Fruit fly (Drosophila melanogaster) whole organism, adult: Measurements from ENCODE around the gene CG7191.
"Not testable (repeated sequence)": the region's sequence is repeated elsewhere in the genome, so short reads cannot be mapped to it uniquely, and the experiment has no call there.

ENCODE experiments used
- CG11617 ChIP-seq: fragments of 200-800 bp; sonication (Bioruptor generic); optimal IDR thresholded peaks from 2 replicates; lab custom pipeline; 2017; ENCODE audit warnings: mild to moderate bottlenecking, missing biosample characterization, missing genetic modification reagents, missing genetic modification characterization
- CG14711 ChIP-seq: fragments of 200-800 bp; sonication (Bioruptor generic); optimal IDR thresholded peaks from 2 replicates; lab custom pipeline; 2018; ENCODE audit warnings: missing biosample characterization, mild to moderate bottlenecking, missing genetic modification characterization, moderate library complexity
- CG33017 ChIP-seq: fragments of 200-800 bp; sonication (Bioruptor generic); optimal IDR thresholded peaks from 2 replicates; lab custom pipeline; 2018; ENCODE audit warnings: missing biosample characterization, mild to moderate bottlenecking, missing genetic modification characterization, moderate library complexity
- CG7045 ChIP-seq: fragments of 200-800 bp; sonication (Bioruptor generic); optimal IDR thresholded peaks from 2 replicates; lab custom pipeline; 2017; ENCODE audit warnings: missing biosample characterization, mild to moderate bottlenecking, missing genetic modification characterization
- CG7101 ChIP-seq: fragments of 200-800 bp; sonication (Bioruptor generic); optimal IDR thresholded peaks from 2 replicates; lab custom pipeline; 2018; ENCODE audit warnings: missing biosample characterization, mild to moderate bottlenecking, missing genetic modification characterization, moderate library complexity
- Crg-1 ChIP-seq: fragments of 200-800 bp; sonication (Bioruptor generic); optimal IDR thresholded peaks from 2 replicates; lab custom pipeline; 2016; ENCODE audit warnings: missing biosample characterization, missing genetic modification characterization
- bab1 ChIP-seq: fragments of 200-800 bp; sonication (Bioruptor generic); optimal IDR thresholded peaks from 3 replicates; lab custom pipeline; 2019; ENCODE audit warnings: missing biosample characterization, mild to moderate bottlenecking, missing genetic modification characterization, moderate library complexity
- kay ChIP-seq: fragments of 200-800 bp; sonication (Bioruptor generic); peaks from one replicate; lab custom pipeline; 2016; ENCODE audit warnings: missing biosample characterization, missing genetic modification characterization, borderline replicate concordance
- pad ChIP-seq: fragments of 200-800 bp; sonication (Bioruptor generic); optimal IDR thresholded peaks from 3 replicates; lab custom pipeline; 2017; ENCODE audit warnings: missing biosample characterization, missing genetic modification characterization, mild to moderate bottlenecking, moderate library complexity, missing genetic modification reagents
- tj ChIP-seq: fragments of 200-800 bp; sonication (Bioruptor generic); optimal IDR thresholded peaks from 3 replicates; lab custom pipeline; 2017; ENCODE audit warnings: missing biosample characterization, mild to moderate bottlenecking, missing genetic modification characterization, moderate library complexity
- toe ChIP-seq: fragments of 200-800 bp; sonication (Bioruptor generic); optimal IDR thresholded peaks from 2 replicates; lab custom pipeline; 2016; ENCODE audit warnings: missing biosample characterization, missing genetic modification characterization

DNA sequence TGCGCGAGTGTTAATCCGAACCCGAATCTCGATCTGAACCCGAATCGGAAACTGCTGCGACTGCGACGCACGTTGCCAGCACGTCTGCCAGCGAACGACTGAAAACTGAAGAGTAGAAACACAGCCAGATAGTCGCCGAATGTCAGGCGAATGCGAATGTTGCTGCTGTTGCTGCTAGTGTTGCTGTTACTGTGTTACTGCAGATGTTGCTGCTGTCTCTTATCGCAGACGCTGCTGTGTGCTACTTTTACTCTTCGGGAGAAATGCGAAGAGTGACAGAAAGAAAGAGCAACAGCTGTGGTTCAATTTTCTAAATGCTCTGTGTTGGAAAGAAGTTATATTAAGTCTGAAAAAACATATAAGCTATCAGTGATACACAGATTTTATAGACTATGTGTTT lies 28.7 kb upstream of the CG7191 start, which contains the start of gene CG31904:
- not testable (repeated sequence) for TF ChIP-seq tj (GFP tag; lab: Kevin White, UChicago); bab1 (GFP tag; lab: Kevin White, UChicago); pad; CG7101 (tag; lab: Kevin White, UChicago); CG7045 (GFP tag; lab: Kevin White, UChicago); CG33017 (tag; lab: Kevin White, UChicago); CG11617 (GFP tag; lab: Kevin White, UChicago); CG14711 (tag; lab: Kevin White, UChicago); kay (GFP tag; lab: Kevin White, UChicago); Crg-1 (GFP tag; lab: Kevin White, UChicago); toe
